Fruit fly (Drosophila melanogaster): Measurements from ENCODE around the gene CG34284.

DNA sequence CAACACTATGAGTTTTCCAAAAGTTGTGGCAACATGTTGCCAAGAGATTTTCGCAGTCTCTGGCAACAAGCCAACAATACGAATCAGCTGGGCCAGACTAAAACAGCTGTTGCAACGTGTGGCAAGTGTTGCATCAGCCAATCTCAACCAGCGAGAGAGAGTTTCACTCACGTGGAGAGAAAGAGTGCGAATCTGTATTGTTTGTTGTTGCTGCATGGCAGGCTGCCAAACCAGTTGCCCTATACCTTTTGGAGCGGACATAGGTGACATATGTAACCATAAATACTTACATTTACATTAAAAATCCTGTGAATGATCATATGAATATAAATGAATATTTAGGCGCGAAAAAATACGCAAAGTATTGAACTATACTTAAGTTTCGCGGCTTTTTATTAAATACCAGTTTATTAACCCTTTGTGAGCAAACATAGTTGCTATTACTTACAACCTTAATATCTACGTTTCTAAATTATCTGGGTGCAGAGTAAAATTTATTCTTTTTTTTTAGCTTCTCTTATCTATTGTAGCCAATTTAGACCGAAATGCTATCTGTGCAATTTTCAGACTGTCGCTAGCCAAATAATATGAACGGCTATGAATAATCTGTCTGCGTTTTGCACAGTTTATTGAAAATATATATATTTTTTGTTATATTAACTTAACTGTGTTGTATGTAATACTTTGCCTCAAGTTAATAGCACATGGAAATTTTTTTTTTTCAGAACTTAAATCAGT lies 11.3 kb upstream of the CG34284 start:
- TF ChIP-seq psq (optimal IDR thresholded peaks at IDR 0.05) (no peak), Sin3A (optimal IDR thresholded peaks at IDR 0.05) (no peak), h (optimal IDR thresholded peaks at IDR 0.05) (no peak)

Measured in Kc167 (cell line).